Worm (Caenorhabditis elegans) whole organism, L1 larva: ENCODE results near the gene cyp-13A12.

Source experiments
- C34B4.2 ChIP-seq: sonication (generic microtip); optimal IDR thresholded peaks from 2 replicates; lab custom pipeline; 2017; ENCODE audit warnings: mild to moderate bottlenecking, missing genetic modification characterization, missing compliant biosample characterization
- F16B12.6 ChIP-seq: fragments of 150-350 bp; optimal IDR thresholded peaks from 2 replicates; lab custom pipeline; 2014; ENCODE audit warnings: missing biosample characterization, missing genetic modification characterization
- Y116A8C.19 ChIP-seq: sonication (generic microtip); optimal IDR thresholded peaks from 2 replicates; lab custom pipeline; 2016; ENCODE audit warnings: missing compliant biosample characterization, missing genetic modification characterization, borderline replicate concordance
- ceh-8 ChIP-seq: fragments of 200-800 bp; sonication (Bioruptor generic); optimal IDR thresholded peaks from 2 replicates; lab custom pipeline; 2018; ENCODE audit warnings: mild to moderate bottlenecking, missing genetic modification characterization, moderate library complexity, missing compliant biosample characterization
- ceh-82 ChIP-seq, 3 experiments: fragments of 150-350 bp in 1 of 3; sonication (generic microtip) in 2 of 3; optimal IDR thresholded peaks; 2 replicates each; lab custom pipeline; 2014 to 2017; ENCODE audit warnings: missing biosample characterization in 3 of 3, missing genetic modification characterization in 3 of 3
- ceh-88 ChIP-seq: fragments of 200-800 bp; sonication (Bioruptor generic); IDR thresholded peaks from 2 replicates; pipeline ENCODE4 v1.3.6; 2022; ENCODE audit warnings: missing genetic modification characterization, missing compliant biosample characterization
- dpl-1 ChIP-seq, 3 experiments: fragments of 150-350 bp in 2 of 3; sonication (generic microtip) in 1 of 3; optimal IDR thresholded peaks; 2 replicates each; lab custom pipeline; 2014 to 2017; ENCODE audit warnings: missing biosample characterization in 3 of 3, missing genetic modification characterization in 3 of 3, missing genetic modification reagents in 3 of 3
- dsc-1 ChIP-seq: sonication (generic microtip); optimal IDR thresholded peaks from 2 replicates; lab custom pipeline; 2016; ENCODE audit warnings: mild to moderate bottlenecking, missing genetic modification characterization, missing compliant biosample characterization
- efl-1 ChIP-seq, 4 experiments: fragments of 150-350 bp; optimal IDR thresholded peaks in 3 of 4; peaks in 1 of 4; 1 replicate in 1 of 4; 2 replicates in 3 of 4; lab custom pipeline; 2014; ENCODE audit warnings: missing biosample characterization in 2 of 4, missing genetic modification characterization in 2 of 4, missing genetic modification reagents in 2 of 4
- egl-13 ChIP-seq: sonication (generic microtip); optimal IDR thresholded peaks from 2 replicates; lab custom pipeline; 2016; ENCODE audit warnings: missing genotype, missing genetic modification reagents, missing genetic modification characterization, missing compliant biosample characterization
- egl-27 ChIP-seq, 2 experiments: fragments of 150-350 bp in 1 of 2; sonication (generic microtip); optimal IDR thresholded peaks; 3 replicates each; lab custom pipeline; 2017 to 2018; ENCODE audit warnings: missing biosample characterization in 2 of 2, missing genetic modification characterization in 2 of 2, missing genetic modification reagents in 2 of 2
- elt-2 ChIP-seq: sonication (generic microtip); optimal IDR thresholded peaks from 2 replicates; lab custom pipeline; 2016; ENCODE audit warnings: missing genetic modification characterization, mild to moderate bottlenecking, inconsistent platforms, missing compliant biosample characterization, missing genetic modification reagents
- elt-3 ChIP-seq, 6 experiments: fragments of 150-350 bp in 1 of 6; sonication (generic microtip); optimal IDR thresholded peaks; 2 replicates each; lab custom pipeline; 2017 to 2018; ENCODE audit warnings: missing biosample characterization in 6 of 6, missing genetic modification characterization in 6 of 6, inconsistent platforms in 1 of 6
- fkh-10 ChIP-seq: sonication (generic microtip); optimal IDR thresholded peaks from 2 replicates; lab custom pipeline; 2017; ENCODE audit warnings: missing biosample characterization, missing genetic modification reagents, missing genetic modification characterization
- fkh-4 ChIP-seq: sonication (generic microtip); optimal IDR thresholded peaks from 2 replicates; lab custom pipeline; 2016; ENCODE audit warnings: missing compliant biosample characterization, missing genetic modification characterization, borderline replicate concordance
- fkh-8 ChIP-seq: sonication (generic microtip); optimal IDR thresholded peaks from 2 replicates; lab custom pipeline; 2016; ENCODE audit warnings: mild to moderate bottlenecking, missing genetic modification characterization, missing compliant biosample characterization
- fos-1 ChIP-seq: fragments of 150-350 bp; optimal IDR thresholded peaks from 2 replicates; lab custom pipeline; 2014; ENCODE audit warnings: missing biosample characterization, missing genetic modification characterization
- grh-1 ChIP-seq: fragments of 200-800 bp; sonication (Bioruptor generic); IDR thresholded peaks from 2 replicates; pipeline ENCODE4 v1.3.6; 2022; ENCODE audit warnings: missing genetic modification reagents, missing genetic modification characterization, missing compliant biosample characterization
- hlh-4 ChIP-seq: sonication (generic microtip); optimal IDR thresholded peaks from 2 replicates; lab custom pipeline; 2016; ENCODE audit warnings: mild to moderate bottlenecking, missing genetic modification characterization, missing compliant biosample characterization
- irx-1 ChIP-seq: sonication (generic microtip); optimal IDR thresholded peaks from 2 replicates; lab custom pipeline; 2016; ENCODE audit warnings: missing genetic modification characterization, missing compliant biosample characterization
- jun-1 ChIP-seq: fragments of 150-350 bp; optimal IDR thresholded peaks from 2 replicates; lab custom pipeline; 2014; ENCODE audit warnings: missing biosample characterization, missing genetic modification reagents, missing genetic modification characterization
- lin-13 ChIP-seq: fragments of 150-350 bp; optimal IDR thresholded peaks from 2 replicates; lab custom pipeline; 2014; ENCODE audit warnings: missing biosample characterization, missing genetic modification reagents, missing genetic modification characterization
- lin-14 ChIP-seq: fragments of 200-800 bp; sonication (Bioruptor generic); optimal IDR thresholded peaks from 2 replicates; lab custom pipeline; 2018; ENCODE audit warnings: mild to moderate bottlenecking, missing genetic modification characterization, moderate library complexity, missing compliant biosample characterization
- lin-15B ChIP-seq: fragments of 150-350 bp; sonication (generic microtip); optimal IDR thresholded peaks from 3 replicates; lab custom pipeline; 2014; ENCODE audit warnings: missing biosample characterization, missing genetic modification characterization
- lin-39 ChIP-seq: fragments of 150-350 bp; optimal IDR thresholded peaks from 2 replicates; lab custom pipeline; 2014; ENCODE audit warnings: missing biosample characterization, missing genetic modification reagents, missing genetic modification characterization
- lir-3 ChIP-seq: sonication (generic microtip); optimal IDR thresholded peaks from 2 replicates; lab custom pipeline; 2016; ENCODE audit warnings: mild to moderate bottlenecking, missing genetic modification characterization, moderate library complexity, missing compliant biosample characterization; ENCODE audit not compliant: poor library complexity
- lsy-2 ChIP-seq, 2 experiments: fragments of 150-350 bp; optimal IDR thresholded peaks; 2 replicates each; lab custom pipeline; 2014; ENCODE audit warnings: missing biosample characterization in 2 of 2, missing genetic modification characterization in 2 of 2
- mab-9 ChIP-seq: fragments of 200-800 bp; sonication (Bioruptor generic); IDR thresholded peaks from 2 replicates; pipeline ENCODE4 v1.3.6; 2022; ENCODE audit warnings: missing genetic modification reagents, missing genetic modification characterization, missing compliant biosample characterization
- mdl-1 ChIP-seq, 2 experiments: fragments of 150-350 bp; optimal IDR thresholded peaks; 2 replicates each; lab custom pipeline; 2014 to 2017; ENCODE audit warnings: missing biosample characterization in 2 of 2, missing genetic modification characterization in 2 of 2, inconsistent platforms in 1 of 2
- mep-1 ChIP-seq: fragments of 150-350 bp; optimal IDR thresholded peaks from 2 replicates; lab custom pipeline; 2014; ENCODE audit warnings: missing biosample characterization, missing genetic modification characterization
- nhr-12 ChIP-seq: sonication (generic microtip); optimal IDR thresholded peaks from 2 replicates; lab custom pipeline; 2017; ENCODE audit warnings: missing biosample characterization, missing genetic modification characterization
- nhr-71 ChIP-seq: sonication (generic microtip); optimal IDR thresholded peaks from 2 replicates; lab custom pipeline; 2016; ENCODE audit warnings: mild to moderate bottlenecking, missing genetic modification characterization, moderate library complexity, missing compliant biosample characterization
- nhr-76 ChIP-seq: sonication (generic microtip); optimal IDR thresholded peaks from 2 replicates; lab custom pipeline; 2017; ENCODE audit warnings: missing biosample characterization, missing genetic modification characterization
- nhr-90 ChIP-seq: sonication (generic microtip); optimal IDR thresholded peaks from 2 replicates; lab custom pipeline; 2016; ENCODE audit warnings: mild to moderate bottlenecking, missing genetic modification characterization, missing compliant biosample characterization; ENCODE audit not compliant: poor library complexity
- pqm-1 ChIP-seq: sonication (generic microtip); optimal IDR thresholded peaks from 3 replicates; lab custom pipeline; 2017; ENCODE audit warnings: missing biosample characterization, missing genetic modification characterization
- rnt-1 ChIP-seq: sonication (generic microtip); optimal IDR thresholded peaks from 2 replicates; lab custom pipeline; 2016; ENCODE audit warnings: mild to moderate bottlenecking, missing genetic modification characterization, moderate library complexity, missing compliant biosample characterization
- snu-23 ChIP-seq: sonication (generic microtip); optimal IDR thresholded peaks from 2 replicates; lab custom pipeline; 2016; ENCODE audit warnings: missing genetic modification characterization, missing compliant biosample characterization
- sox-4 ChIP-seq: sonication (generic microtip); optimal IDR thresholded peaks from 2 replicates; lab custom pipeline; 2016; ENCODE audit warnings: missing genetic modification characterization, missing compliant biosample characterization
- sptf-1 ChIP-seq: fragments of 150-350 bp; optimal IDR thresholded peaks from 2 replicates; lab custom pipeline; 2014; ENCODE audit warnings: missing biosample characterization, missing genetic modification characterization
- unc-30 ChIP-seq: sonication (generic microtip); optimal IDR thresholded peaks from 2 replicates; lab custom pipeline; 2017; ENCODE audit warnings: missing biosample characterization, missing genetic modification characterization
- unc-62 ChIP-seq: fragments of 150-350 bp; optimal IDR thresholded peaks from 2 replicates; lab custom pipeline; 2014; ENCODE audit warnings: missing biosample characterization, missing genetic modification reagents, missing genetic modification characterization
- unc-98 ChIP-seq: fragments of 200-800 bp; sonication (Bioruptor generic); IDR thresholded peaks from 2 replicates; pipeline ENCODE4 v1.3.6; 2022; ENCODE audit warnings: missing genetic modification characterization, missing compliant biosample characterization
- xbp-1 ChIP-seq: sonication (generic microtip); optimal IDR thresholded peaks from 2 replicates; lab custom pipeline; 2016; ENCODE audit warnings: missing genetic modification characterization, missing compliant biosample characterization
- zag-1 ChIP-seq: fragments of 150-350 bp; optimal IDR thresholded peaks from 2 replicates; lab custom pipeline; 2014; ENCODE audit warnings: missing biosample characterization, missing genetic modification characterization
- zip-4 ChIP-seq: fragments of 200-800 bp; sonication (Bioruptor generic); optimal IDR thresholded peaks from 2 replicates; lab custom pipeline; 2018; ENCODE audit warnings: mild to moderate bottlenecking, missing genetic modification characterization, moderate library complexity, missing compliant biosample characterization
- ztf-4 ChIP-seq: fragments of 150-350 bp; optimal IDR thresholded peaks from 2 replicates; lab custom pipeline; 2014; ENCODE audit warnings: missing biosample characterization, missing genetic modification characterization

cyp-13A12 gene

DNA sequence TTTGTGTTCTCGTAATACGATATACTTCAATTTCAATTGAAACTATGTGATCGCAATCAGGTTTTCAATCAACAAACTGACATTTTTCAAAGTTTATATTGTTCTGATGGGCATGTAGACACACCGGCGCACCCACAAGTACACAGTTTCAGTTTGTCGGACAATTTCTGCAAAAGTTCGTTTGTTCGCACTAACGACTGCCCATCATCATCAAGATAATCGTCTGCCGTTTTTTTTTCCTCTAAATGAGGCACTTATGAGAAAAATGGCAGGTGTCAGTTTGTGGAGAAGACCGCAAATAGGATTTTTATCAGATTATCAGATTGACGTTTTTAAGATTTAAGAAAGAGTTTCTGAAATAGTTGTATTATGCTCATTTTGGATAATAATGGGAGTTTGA, 42.5 kb downstream of the cyp-13A12 start:
- TF ChIP-seq zag-1 (tag; lab: Kevin White, UChicago) (no peak), mep-1 (tag; lab: Kevin White, UChicago) (no peak), dsc-1 (tag; lab: Kevin White, UChicago) (peak; percentile 40), lin-15B (tag; lab: Kevin White, UChicago) (no peak)

ce11 chrIII:13067884-13068767, 43.8 kb downstream of the cyp-13A12 start:
- peak; percentile 68 for TF ChIP-seq irx-1 (tag; lab: Kevin White, UChicago)
- TF ChIP-seq ceh-88 (GFP tag; lab: Robert Waterston, UW): peak; percentile 73; the same call in 1 of the 2 replicates
- peak; percentile 30 for TF ChIP-seq zag-1 (tag; lab: Kevin White, UChicago)
- peak; percentile 88 for TF ChIP-seq jun-1 (tag; lab: Kevin White, UChicago)
- peak; percentile 20 for TF ChIP-seq elt-2 (tag; lab: Kevin White, UChicago)
- no peak for TF ChIP-seq sptf-1
- no peak for TF ChIP-seq pqm-1
- peak; percentile 65 for TF ChIP-seq fos-1
- peak; percentile 54 for TF ChIP-seq rnt-1 (tag; lab: Kevin White, UChicago)
- peak; percentile 51 to 93 for TF ChIP-seq mdl-1 (tag; optimal IDR thresholded peaks at IDR 0.05; lab: Kevin White, UChicago)
- TF ChIP-seq ceh-82 (tag; optimal IDR thresholded peaks at IDR 0.05; lab: Kevin White, UChicago): peak; percentile 75 to 90 (median 89)
- no peak for TF ChIP-seq nhr-76 (tag; lab: Kevin White, UChicago)
- TF ChIP-seq efl-1 (optimal IDR thresholded peaks at IDR 0.05; lab: Kevin White, UChicago): peak; percentile 63 to 74
- peak; percentile 40 to 82 for TF ChIP-seq efl-1 (GFP tag; optimal IDR thresholded peaks at IDR 0.05 in 1 of 2; lab: Kevin White, UChicago)
- peak; percentile 29; the same call in 1 of the 2 replicates for TF ChIP-seq grh-1 (GFP tag; lab: Robert Waterston, UW)
- TF ChIP-seq snu-23 (GFP tag; lab: Kevin White, UChicago): peak; percentile 94
- TF ChIP-seq hlh-4 (tag; lab: Kevin White, UChicago): no peak
- TF ChIP-seq unc-98: no peak
- peak in 1 of 6 experiments; percentile 7 for TF ChIP-seq elt-3 (tag; optimal IDR thresholded peaks at IDR 0.05; lab: Kevin White, UChicago)
- TF ChIP-seq unc-62: no peak
- peak; percentile 78 for TF ChIP-seq xbp-1 (tag; lab: Kevin White, UChicago)
- peak; percentile 81 for TF ChIP-seq ztf-4 (tag; lab: Kevin White, UChicago)
- TF ChIP-seq lir-3 (tag; lab: Kevin White, UChicago): peak; percentile 73
- TF ChIP-seq lin-14 (GFP tag; lab: Kevin White, UChicago): peak; percentile 97
- no peak for TF ChIP-seq sox-4 (tag; lab: Kevin White, UChicago)
- peak; percentile 93 for TF ChIP-seq nhr-71 (tag; lab: Kevin White, UChicago)
- TF ChIP-seq fkh-8 (tag; lab: Kevin White, UChicago): peak; percentile 98
- no peak for TF ChIP-seq nhr-12 (tag; lab: Kevin White, UChicago)
- TF ChIP-seq lsy-2 (tag; optimal IDR thresholded peaks at IDR 0.05; lab: Kevin White, UChicago): peak; percentile 77 to 87
- TF ChIP-seq egl-27 (tag; optimal IDR thresholded peaks at IDR 0.05; lab: Kevin White, UChicago): peak in 1 of 2 experiments; percentile 70
- no peak for TF ChIP-seq lin-39
- peak; percentile 19 for TF ChIP-seq F16B12.6
- peak; percentile 65 for TF ChIP-seq nhr-90
- TF ChIP-seq fkh-4 (tag; lab: Kevin White, UChicago): peak; percentile 39
- peak; percentile 40 for TF ChIP-seq zip-4 (GFP tag; lab: Kevin White, UChicago)
- peak; percentile 80 for TF ChIP-seq egl-13 (tag; lab: Kevin White, UChicago)
- TF ChIP-seq ceh-8 (GFP tag; lab: Kevin White, UChicago): peak; percentile 85
- no peak for TF ChIP-seq Y116A8C.19 (tag; lab: Kevin White, UChicago)
- TF ChIP-seq mep-1 (tag; lab: Kevin White, UChicago): peak; percentile 91
- TF ChIP-seq C34B4.2 (tag; lab: Kevin White, UChicago): no peak
- TF ChIP-seq fkh-10: peak; percentile 90
- peak; percentile 32 for TF ChIP-seq lin-15B (tag; lab: Kevin White, UChicago)
- peak; percentile 86 for TF ChIP-seq lin-13 (GFP tag; lab: Kevin White, UChicago)
- TF ChIP-seq unc-30 (tag; lab: Kevin White, UChicago): no peak
- peak; percentile 37 to 61 (median 44) for TF ChIP-seq dpl-1 (GFP tag; optimal IDR thresholded peaks at IDR 0.05; lab: Kevin White, UChicago)
- TF ChIP-seq mab-9 (GFP tag; lab: Robert Waterston, UW): no peak
